Fruit fly (Drosophila melanogaster): Measurements from ENCODE around the gene CG31391.
A peak's percentile ranks its signal among the peaks of the same experiment; 100 is the strongest.

The CG31391 gene

dm6 chr3R:10680825-10681681, 23.8 kb downstream of the CG31391 start, which contains the start of gene Phyhd1 (continued):
- TF ChIP-seq Ptx1 (GFP tag; IDR thresholded peaks at IDR 0.05), result peak; percentile 95
- TF ChIP-seq CG3163 (GFP tag; optimal IDR thresholded peaks at IDR 0.05), result peak; percentile 85
- peak; percentile 86 for TF ChIP-seq CG31441 (GFP tag; IDR thresholded peaks at IDR 0.05)
- peak; percentile 71 for TF ChIP-seq fd64A (GFP tag; optimal IDR thresholded peaks at IDR 0.05)
- peak; percentile 96 for TF ChIP-seq nmo (GFP tag; optimal IDR thresholded peaks at IDR 0.05)
- TF ChIP-seq CG4854 (GFP tag; optimal IDR thresholded peaks at IDR 0.05), result peak; percentile 94
- no peak for TF ChIP-seq hth (optimal IDR thresholded peaks at IDR 0.05)
- TF ChIP-seq Doc3 (GFP tag; IDR thresholded peaks at IDR 0.05; ENCODE audit: partially characterized antibody), result no peak
- peak; percentile 96 for TF ChIP-seq NK7.1 (GFP tag; optimal IDR thresholded peaks at IDR 0.05)
- peak; percentile 93 for TF ChIP-seq CG12659 (GFP tag; optimal IDR thresholded peaks at IDR 0.05)
- peak; percentile 72; the same call in 1 of the 2 replicates for TF ChIP-seq sim (GFP tag; IDR thresholded peaks at IDR 0.05)
- TF ChIP-seq CG14441 (GFP tag; IDR thresholded peaks at IDR 0.05), result peak; percentile 94
- TF ChIP-seq CG11695 (GFP tag; IDR thresholded peaks at IDR 0.05), result peak; percentile 95
- TF ChIP-seq CG2875 (GFP tag; optimal IDR thresholded peaks at IDR 0.05), result peak; percentile 94
- peak; percentile 96 for TF ChIP-seq wdn (GFP tag; IDR thresholded peaks at IDR 0.05)
- peak; percentile 64 for TF ChIP-seq Lhr (GFP tag; optimal IDR thresholded peaks at IDR 0.05)
- TF ChIP-seq CG18599 (GFP tag; optimal IDR thresholded peaks at IDR 0.05), result peak; percentile 95
- peak; percentile 96 for TF ChIP-seq Sox102F (GFP tag; optimal IDR thresholded peaks at IDR 0.05)
- peak; percentile 91 for TF ChIP-seq Asciz (GFP tag; optimal IDR thresholded peaks at IDR 0.05)
- peak; percentile 91 for TF ChIP-seq Atf3 (GFP tag; optimal IDR thresholded peaks at IDR 0.05)
- TF ChIP-seq otp (GFP tag; IDR thresholded peaks at IDR 0.05), result peak; percentile 95
- peak; percentile 82 for TF ChIP-seq bowl (GFP tag; IDR thresholded peaks at IDR 0.05)
- TF ChIP-seq zfh2 (GFP tag; optimal IDR thresholded peaks at IDR 0.05), result peak; percentile 95
- peak; percentile 93 for TF ChIP-seq disco-r (GFP tag; optimal IDR thresholded peaks at IDR 0.05)
- peak; percentile 91 for TF ChIP-seq Ssrp (tag; optimal IDR thresholded peaks at IDR 0.05)
- TF ChIP-seq Vsx1 (GFP tag; optimal IDR thresholded peaks at IDR 0.05), result peak; percentile 90
- peak; percentile 93 for TF ChIP-seq tap (tag; optimal IDR thresholded peaks at IDR 0.05)
- peak; percentile 14 to 34 for TF ChIP-seq insv (GFP tag; optimal IDR thresholded peaks at IDR 0.05)
- peak; percentile 81 for TF ChIP-seq MTF-1 (GFP tag; optimal IDR thresholded peaks at IDR 0.05; ENCODE audit: borderline replicate concordance)
- TF ChIP-seq CG14710 (tag; optimal IDR thresholded peaks at IDR 0.05), result peak; percentile 89
- TF ChIP-seq grn (GFP tag; optimal IDR thresholded peaks at IDR 0.05), result peak; percentile 79
- TF ChIP-seq toy (GFP tag; IDR thresholded peaks at IDR 0.05), result peak; percentile 81
- peak; percentile 47; the same call in 1 of the 2 replicates for TF ChIP-seq crol (GFP tag; IDR thresholded peaks at IDR 0.05)
- TF ChIP-seq hkb (optimal IDR thresholded peaks at IDR 0.05), result no peak
- peak; percentile 97 for TF ChIP-seq hkb (GFP tag; IDR thresholded peaks at IDR 0.05)
- TF ChIP-seq pho (GFP tag; optimal IDR thresholded peaks at IDR 0.05), result peak; percentile 94
- TF ChIP-seq CG12236 (GFP tag; optimal IDR thresholded peaks at IDR 0.05), result peak; percentile 91
- peak; percentile 55; the same call in 1 of the 2 replicates for TF ChIP-seq ham (GFP tag; IDR thresholded peaks at IDR 0.05)
- TF ChIP-seq sna (GFP tag; IDR thresholded peaks at IDR 0.05; ENCODE audit: partially characterized antibody), result no peak
- peak; percentile 77 for TF ChIP-seq CG4360 (GFP tag; IDR thresholded peaks at IDR 0.05)
- peak; percentile 82 for TF ChIP-seq CG11560 (tag; IDR thresholded peaks at IDR 0.05)
- peak; percentile 81 for TF ChIP-seq sug (tag; optimal IDR thresholded peaks at IDR 0.05)
- peak; percentile 92 for TF ChIP-seq cwo (GFP tag; optimal IDR thresholded peaks at IDR 0.05)
- peak; percentile 69 for TF ChIP-seq slou (GFP tag; optimal IDR thresholded peaks at IDR 0.05)
- TF ChIP-seq pros (GFP tag; optimal IDR thresholded peaks at IDR 0.05), result peak; percentile 16
- peak; percentile 94 for TF ChIP-seq CG32532 (GFP tag; IDR thresholded peaks at IDR 0.05)
- TF ChIP-seq knrl (GFP tag; IDR thresholded peaks at IDR 0.05; ENCODE audit: partially characterized antibody), result no peak
- peak; percentile 90 for TF ChIP-seq onecut (GFP tag; IDR thresholded peaks at IDR 0.05)
- peak; percentile 93 for TF ChIP-seq CG1792 (GFP tag; optimal IDR thresholded peaks at IDR 0.05)

Measured in whole organism, embryonic.